Worm (Caenorhabditis elegans) whole organism, L1 larva: Measurements from ENCODE around the gene C49F8.14.
A peak's percentile ranks its signal among the peaks of the same experiment; 100 is the strongest.

Experiments used
- C16A3.4 ChIP-seq: fragments of 150-350 bp; optimal IDR thresholded peaks from 2 replicates; lab custom pipeline; 2014; ENCODE audit warnings: missing biosample characterization, missing genetic modification characterization
- F16B12.6 ChIP-seq: fragments of 150-350 bp; optimal IDR thresholded peaks from 2 replicates; lab custom pipeline; 2014; ENCODE audit warnings: missing biosample characterization, missing genetic modification characterization
- Y116A8C.19 ChIP-seq: sonication (generic microtip); optimal IDR thresholded peaks from 2 replicates; lab custom pipeline; 2016; ENCODE audit warnings: missing compliant biosample characterization, missing genetic modification characterization, borderline replicate concordance
- aly-2 ChIP-seq: fragments of 150-350 bp; optimal IDR thresholded peaks from 2 replicates; lab custom pipeline; 2014; ENCODE audit warnings: missing biosample characterization, missing genetic modification characterization
- blmp-1 ChIP-seq: fragments of 150-350 bp; optimal IDR thresholded peaks from 2 replicates; lab custom pipeline; 2014; ENCODE audit warnings: missing biosample characterization, missing genetic modification characterization
- ceh-8 ChIP-seq: fragments of 200-800 bp; sonication (Bioruptor generic); optimal IDR thresholded peaks from 2 replicates; lab custom pipeline; 2018; ENCODE audit warnings: mild to moderate bottlenecking, missing genetic modification characterization, moderate library complexity, missing compliant biosample characterization
- dpl-1 ChIP-seq, 3 experiments: fragments of 150-350 bp in 2 of 3; sonication (generic microtip) in 1 of 3; optimal IDR thresholded peaks; 2 replicates each; lab custom pipeline; 2014 to 2017; ENCODE audit warnings: missing biosample characterization in 3 of 3, missing genetic modification characterization in 3 of 3, missing genetic modification reagents in 3 of 3
- dsc-1 ChIP-seq: sonication (generic microtip); optimal IDR thresholded peaks from 2 replicates; lab custom pipeline; 2016; ENCODE audit warnings: mild to moderate bottlenecking, missing genetic modification characterization, missing compliant biosample characterization
- efl-3 ChIP-seq: fragments of 200-800 bp; sonication (Bioruptor generic); optimal IDR thresholded peaks from 2 replicates; lab custom pipeline; 2018; ENCODE audit warnings: mild to moderate bottlenecking, missing genetic modification characterization, missing compliant biosample characterization
- egl-27 ChIP-seq, 2 experiments: fragments of 150-350 bp in 1 of 2; sonication (generic microtip); optimal IDR thresholded peaks; 3 replicates each; lab custom pipeline; 2017 to 2018; ENCODE audit warnings: missing biosample characterization in 2 of 2, missing genetic modification characterization in 2 of 2, missing genetic modification reagents in 2 of 2
- elt-2 ChIP-seq: sonication (generic microtip); optimal IDR thresholded peaks from 2 replicates; lab custom pipeline; 2016; ENCODE audit warnings: missing genetic modification characterization, mild to moderate bottlenecking, inconsistent platforms, missing compliant biosample characterization, missing genetic modification reagents
- elt-3 ChIP-seq, 6 experiments: fragments of 150-350 bp in 1 of 6; sonication (generic microtip); optimal IDR thresholded peaks; 2 replicates each; lab custom pipeline; 2017 to 2018; ENCODE audit warnings: missing biosample characterization in 6 of 6, missing genetic modification characterization in 6 of 6, inconsistent platforms in 1 of 6
- ets-5 ChIP-seq: fragments of 200-800 bp; sonication (Bioruptor generic); IDR thresholded peaks from 2 replicates; pipeline ENCODE4 v1.3.6; 2022; ENCODE audit warnings: missing genetic modification characterization, missing compliant biosample characterization
- fkh-8 ChIP-seq: sonication (generic microtip); optimal IDR thresholded peaks from 2 replicates; lab custom pipeline; 2016; ENCODE audit warnings: mild to moderate bottlenecking, missing genetic modification characterization, missing compliant biosample characterization
- grh-1 ChIP-seq: fragments of 200-800 bp; sonication (Bioruptor generic); IDR thresholded peaks from 2 replicates; pipeline ENCODE4 v1.3.6; 2022; ENCODE audit warnings: missing genetic modification reagents, missing genetic modification characterization, missing compliant biosample characterization
- hlh-17 ChIP-seq: fragments of 200-800 bp; sonication (Bioruptor generic); optimal IDR thresholded peaks from 2 replicates; lab custom pipeline; 2018; ENCODE audit warnings: missing genetic modification characterization, mild to moderate bottlenecking, missing compliant biosample characterization, moderate library complexity, borderline replicate concordance
- irx-1 ChIP-seq: sonication (generic microtip); optimal IDR thresholded peaks from 2 replicates; lab custom pipeline; 2016; ENCODE audit warnings: missing genetic modification characterization, missing compliant biosample characterization
- jun-1 ChIP-seq: fragments of 150-350 bp; optimal IDR thresholded peaks from 2 replicates; lab custom pipeline; 2014; ENCODE audit warnings: missing biosample characterization, missing genetic modification reagents, missing genetic modification characterization
- lin-13 ChIP-seq: fragments of 150-350 bp; optimal IDR thresholded peaks from 2 replicates; lab custom pipeline; 2014; ENCODE audit warnings: missing biosample characterization, missing genetic modification reagents, missing genetic modification characterization
- lin-14 ChIP-seq: fragments of 200-800 bp; sonication (Bioruptor generic); optimal IDR thresholded peaks from 2 replicates; lab custom pipeline; 2018; ENCODE audit warnings: mild to moderate bottlenecking, missing genetic modification characterization, moderate library complexity, missing compliant biosample characterization
- lin-35 ChIP-seq, 2 experiments: fragments of 150-350 bp; optimal IDR thresholded peaks; 2 replicates each; lab custom pipeline; 2014; ENCODE audit warnings: missing biosample characterization in 2 of 2, missing genetic modification characterization in 2 of 2, missing genetic modification reagents in 2 of 2
- lir-3 ChIP-seq: sonication (generic microtip); optimal IDR thresholded peaks from 2 replicates; lab custom pipeline; 2016; ENCODE audit warnings: mild to moderate bottlenecking, missing genetic modification characterization, moderate library complexity, missing compliant biosample characterization; ENCODE audit not compliant: poor library complexity
- lsy-2 ChIP-seq, 2 experiments: fragments of 150-350 bp; optimal IDR thresholded peaks; 2 replicates each; lab custom pipeline; 2014; ENCODE audit warnings: missing biosample characterization in 2 of 2, missing genetic modification characterization in 2 of 2
- mep-1 ChIP-seq: fragments of 150-350 bp; optimal IDR thresholded peaks from 2 replicates; lab custom pipeline; 2014; ENCODE audit warnings: missing biosample characterization, missing genetic modification characterization
- nhr-19 ChIP-seq: fragments of 200-800 bp; sonication (Bioruptor generic); conservative IDR thresholded peaks from 2 replicates; pipeline ENCODE4 v1.3.6; 2022; ENCODE audit warnings: missing genetic modification characterization, missing compliant biosample characterization
- nhr-20 ChIP-seq: sonication (generic microtip); optimal IDR thresholded peaks from 2 replicates; lab custom pipeline; 2016; ENCODE audit warnings: mild to moderate bottlenecking, missing genetic modification characterization, missing compliant biosample characterization
- nhr-237 ChIP-seq: fragments of 150-350 bp; optimal IDR thresholded peaks from 2 replicates; lab custom pipeline; 2014; ENCODE audit warnings: missing biosample characterization, missing genetic modification characterization
- nhr-28 ChIP-seq: fragments of 150-350 bp; optimal IDR thresholded peaks from 2 replicates; lab custom pipeline; 2014; ENCODE audit warnings: missing biosample characterization, missing genetic modification characterization
- nhr-47 ChIP-seq: sonication (generic microtip); optimal IDR thresholded peaks from 2 replicates; lab custom pipeline; 2016; ENCODE audit warnings: mild to moderate bottlenecking, missing genetic modification characterization, moderate library complexity, missing compliant biosample characterization
- nhr-71 ChIP-seq: sonication (generic microtip); optimal IDR thresholded peaks from 2 replicates; lab custom pipeline; 2016; ENCODE audit warnings: mild to moderate bottlenecking, missing genetic modification characterization, moderate library complexity, missing compliant biosample characterization
- nhr-77 ChIP-seq: fragments of 150-350 bp; optimal IDR thresholded peaks from 2 replicates; lab custom pipeline; 2014; ENCODE audit warnings: missing biosample characterization, missing genetic modification characterization
- nhr-85 ChIP-seq: sonication (generic microtip); peaks from one replicate; lab custom pipeline; 2016; ENCODE audit warnings: missing genetic modification characterization, inconsistent platforms, missing compliant biosample characterization
- nhr-90 ChIP-seq: sonication (generic microtip); optimal IDR thresholded peaks from 2 replicates; lab custom pipeline; 2016; ENCODE audit warnings: mild to moderate bottlenecking, missing genetic modification characterization, missing compliant biosample characterization; ENCODE audit not compliant: poor library complexity
- pag-3 ChIP-seq: sonication (generic microtip); optimal IDR thresholded peaks from 2 replicates; lab custom pipeline; 2017; ENCODE audit warnings: missing genetic modification characterization, mild to moderate bottlenecking, missing compliant biosample characterization, antibody characterized with exemption, borderline replicate concordance; ENCODE audit not compliant: insufficient read depth
- pqm-1 ChIP-seq: sonication (generic microtip); optimal IDR thresholded peaks from 3 replicates; lab custom pipeline; 2017; ENCODE audit warnings: missing biosample characterization, missing genetic modification characterization
- rnt-1 ChIP-seq: sonication (generic microtip); optimal IDR thresholded peaks from 2 replicates; lab custom pipeline; 2016; ENCODE audit warnings: mild to moderate bottlenecking, missing genetic modification characterization, moderate library complexity, missing compliant biosample characterization
- snu-23 ChIP-seq: sonication (generic microtip); optimal IDR thresholded peaks from 2 replicates; lab custom pipeline; 2016; ENCODE audit warnings: missing genetic modification characterization, missing compliant biosample characterization
- sptf-1 ChIP-seq: fragments of 150-350 bp; optimal IDR thresholded peaks from 2 replicates; lab custom pipeline; 2014; ENCODE audit warnings: missing biosample characterization, missing genetic modification characterization
- sup-37 ChIP-seq: fragments of 200-800 bp; sonication (Bioruptor generic); optimal IDR thresholded peaks from 2 replicates; lab custom pipeline; 2018; ENCODE audit warnings: mild to moderate bottlenecking, missing genetic modification characterization, missing compliant biosample characterization
- tbx-2 ChIP-seq: sonication (generic microtip); optimal IDR thresholded peaks from 2 replicates; lab custom pipeline; 2016; ENCODE audit warnings: missing genetic modification characterization, missing compliant biosample characterization
- unc-130 ChIP-seq: fragments of 150-350 bp; optimal IDR thresholded peaks from 2 replicates; lab custom pipeline; 2017; ENCODE audit warnings: missing biosample characterization, missing genetic modification characterization, inconsistent platforms
- unc-30 ChIP-seq: sonication (generic microtip); optimal IDR thresholded peaks from 2 replicates; lab custom pipeline; 2017; ENCODE audit warnings: missing biosample characterization, missing genetic modification characterization
- unc-86 ChIP-seq: sonication (generic microtip); optimal IDR thresholded peaks from 2 replicates; lab custom pipeline; 2016; ENCODE audit warnings: missing genetic modification characterization, missing compliant biosample characterization
- zag-1 ChIP-seq: fragments of 150-350 bp; optimal IDR thresholded peaks from 2 replicates; lab custom pipeline; 2014; ENCODE audit warnings: missing biosample characterization, missing genetic modification characterization
- ztf-4 ChIP-seq: fragments of 150-350 bp; optimal IDR thresholded peaks from 2 replicates; lab custom pipeline; 2014; ENCODE audit warnings: missing biosample characterization, missing genetic modification characterization

Gene C49F8.14

DNA sequence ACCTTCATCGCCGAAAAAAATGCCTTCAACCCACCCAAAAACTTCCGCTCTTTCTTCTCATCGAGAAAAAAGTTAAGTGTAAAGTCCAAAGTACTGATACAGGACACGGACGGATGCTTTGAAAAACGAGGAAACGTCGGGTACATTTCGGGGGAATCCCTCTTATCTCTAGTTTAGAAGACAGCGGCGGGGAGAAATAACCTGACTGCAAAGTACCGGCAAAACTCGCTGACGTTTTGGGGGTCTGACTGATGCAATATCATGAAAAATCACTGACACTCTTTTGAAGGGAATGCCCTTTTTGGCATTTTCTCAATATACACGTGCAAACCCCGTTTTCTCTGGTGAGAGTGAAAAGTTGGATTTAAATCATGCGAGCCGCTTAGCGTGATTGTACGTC is 20.3 kb downstream of the C49F8.14 start (continued):
- TF ChIP-seq snu-23 (GFP tag; lab: Kevin White, UChicago) (peak; percentile 80), C16A3.4 (tag; lab: Kevin White, UChicago) (peak; percentile 23), nhr-71 (peak; percentile 93), pag-3 (tag; lab: Kevin White, UChicago) (peak; percentile 39), irx-1 (tag; lab: Kevin White, UChicago) (peak; percentile 10), nhr-19 (GFP tag; lab: Robert Waterston, UW) (peak; percentile 91), unc-30 (tag; lab: Kevin White, UChicago) (no peak), lsy-2 (tag; optimal IDR thresholded peaks at IDR 0.05; lab: Kevin White, UChicago) (peak; percentile 18 to 50), nhr-47 (tag; lab: Kevin White, UChicago) (peak; percentile 61), fkh-8 (tag; lab: Kevin White, UChicago) (no peak)

ce11 chrX:13354672-13355407 is 21.9 kb downstream of the C49F8.14 start:
- TF ChIP-seq unc-130: peak; percentile 44
- no peak for TF ChIP-seq sup-37 (GFP tag; lab: Kevin White, UChicago)
- TF ChIP-seq ztf-4: peak; percentile 27
- TF ChIP-seq elt-2: peak; percentile 69
- TF ChIP-seq lsy-2 (tag; optimal IDR thresholded peaks at IDR 0.05; lab: Kevin White, UChicago): peak in 1 of 2 experiments; percentile 12
- peak; percentile 2 for TF ChIP-seq lin-13 (GFP tag; lab: Kevin White, UChicago)
- peak; percentile 39 for TF ChIP-seq mep-1 (tag; lab: Kevin White, UChicago)
- TF ChIP-seq lin-35 (GFP tag; optimal IDR thresholded peaks at IDR 0.05; lab: Kevin White, UChicago): peak in 1 of 2 experiments; percentile 37
- peak; percentile 70 for TF ChIP-seq nhr-20 (tag; lab: Kevin White, UChicago)
- TF ChIP-seq irx-1 (tag; lab: Kevin White, UChicago): peak; percentile 3
- peak; percentile 94 for TF ChIP-seq blmp-1 (tag; lab: Kevin White, UChicago)
- TF ChIP-seq nhr-77: no peak
- TF ChIP-seq nhr-28: no peak
- TF ChIP-seq Y116A8C.19: no peak
- TF ChIP-seq nhr-85: peak; percentile 90
- TF ChIP-seq nhr-47 (tag; lab: Kevin White, UChicago): peak; percentile 58
- no peak for TF ChIP-seq nhr-237
- TF ChIP-seq nhr-90 (tag; lab: Kevin White, UChicago): peak; percentile 34
- peak; percentile 83 for TF ChIP-seq lin-14 (GFP tag; lab: Kevin White, UChicago)
- no peak for TF ChIP-seq zag-1 (tag; lab: Kevin White, UChicago)
- TF ChIP-seq egl-27 (tag; optimal IDR thresholded peaks at IDR 0.05; lab: Kevin White, UChicago): peak in 1 of 2 experiments; percentile 37
- peak; percentile 62 for TF ChIP-seq snu-23 (GFP tag; lab: Kevin White, UChicago)
- peak; percentile 54 for TF ChIP-seq fkh-8 (tag; lab: Kevin White, UChicago)
- peak; percentile 41 for TF ChIP-seq dsc-1 (tag; lab: Kevin White, UChicago)
- TF ChIP-seq nhr-19 (GFP tag; lab: Robert Waterston, UW): peak; percentile 66
- peak; percentile 25 for TF ChIP-seq C16A3.4 (tag; lab: Kevin White, UChicago)
- peak; percentile 71 for TF ChIP-seq jun-1 (tag; lab: Kevin White, UChicago)
- peak in 3 of 6 experiments; percentile 32 to 49 (median 44) for TF ChIP-seq elt-3 (tag; optimal IDR thresholded peaks at IDR 0.05; lab: Kevin White, UChicago)
- no peak for TF ChIP-seq F16B12.6
- TF ChIP-seq efl-3 (GFP tag; lab: Kevin White, UChicago): no peak
- peak; percentile 85 for TF ChIP-seq rnt-1 (tag; lab: Kevin White, UChicago)
- peak; percentile 76 for TF ChIP-seq nhr-71
- TF ChIP-seq tbx-2 (tag; lab: Kevin White, UChicago): peak; percentile 49

DNA sequence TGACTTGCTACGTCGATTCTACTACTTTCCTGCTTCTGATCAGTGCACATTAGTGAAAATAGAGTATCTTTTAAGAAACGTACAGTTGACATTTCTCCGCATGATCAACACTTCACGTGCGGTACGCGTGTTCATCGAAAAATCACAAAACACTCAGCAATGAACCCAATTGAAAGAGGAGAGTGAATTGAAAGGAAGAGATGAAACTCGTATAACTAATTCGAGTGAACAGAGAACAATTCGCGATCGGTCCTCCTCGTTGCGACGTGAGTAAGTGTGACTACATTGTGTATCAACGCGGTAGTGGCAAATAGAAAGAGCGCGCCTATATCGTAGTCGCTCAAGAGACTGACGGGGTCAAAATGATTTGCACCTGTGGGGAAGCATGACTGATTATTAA is 23.2 kb downstream of the C49F8.14 start:
- TF ChIP-seq hlh-17 (GFP tag; lab: Kevin White, UChicago) (no peak), nhr-77 (peak; percentile 57), lin-13 (GFP tag; lab: Kevin White, UChicago) (peak; percentile 38), ets-5 (GFP tag; lab: Robert Waterston, UW) (no peak), unc-86 (tag; lab: Kevin White, UChicago) (no peak), nhr-90 (tag; lab: Kevin White, UChicago) (peak; percentile 88), mep-1 (tag; lab: Kevin White, UChicago) (peak; percentile 65), lir-3 (tag; lab: Kevin White, UChicago) (peak; percentile 17), aly-2 (tag; lab: Kevin White, UChicago) (no peak), elt-2 (peak; percentile 61), grh-1 (GFP tag; lab: Robert Waterston, UW) (peak; percentile 77), nhr-47 (tag; lab: Kevin White, UChicago) (peak; percentile 73), pag-3 (tag; lab: Kevin White, UChicago) (no peak), tbx-2 (tag; lab: Kevin White, UChicago) (peak; percentile 81), pqm-1 (tag; lab: Kevin White, UChicago) (no peak), dpl-1 (GFP tag; optimal IDR thresholded peaks at IDR 0.05; lab: Kevin White, UChicago) (peak in 2 of 3 experiments; percentile 6 to 22), irx-1 (tag; lab: Kevin White, UChicago) (peak; percentile 58), sptf-1 (tag; lab: Kevin White, UChicago) (no peak), ceh-8 (GFP tag; lab: Kevin White, UChicago) (no peak)
